Fruit fly (Drosophila melanogaster) whole organism, embryonic: Measurements from ENCODE around the gene Zip89B.

ENCODE experiments used
- Ada2b ChIP-seq: fragments of 200-800 bp; sonication (Bioruptor generic); IDR thresholded peaks from 2 replicates; pipeline ENCODE4 v1.3.6; 2022; ENCODE audit warnings: missing biosample characterization, missing genetic modification characterization
- Adf1 ChIP-seq: fragments of 200-800 bp; sonication (Bioruptor generic); IDR thresholded peaks from 2 replicates; pipeline ENCODE4 v1.3.6; 2022; ENCODE audit warnings: missing biosample characterization, missing genetic modification characterization
- Aef1 ChIP-seq: fragments of 200-800 bp; sonication (Bioruptor generic); IDR thresholded peaks from 3 replicates; pipeline ENCODE4 v1.3.6; 2022; ENCODE audit warnings: missing biosample characterization, missing genetic modification characterization
- CG10431 ChIP-seq: fragments of 200-800 bp; sonication (Bioruptor generic); optimal IDR thresholded peaks from 3 replicates; lab custom pipeline; 2018; ENCODE audit warnings: missing biosample characterization, mild to moderate bottlenecking, missing genetic modification characterization
- CG11085 ChIP-seq: fragments of 200-800 bp; sonication (Bioruptor generic); IDR thresholded peaks from 2 replicates; pipeline ENCODE4 v1.3.6; 2022; ENCODE audit warnings: missing biosample characterization, missing genetic modification characterization
- CG11696 ChIP-seq: fragments of 200-800 bp; sonication (Bioruptor generic); IDR thresholded peaks from 2 replicates; pipeline ENCODE4 v1.3.6; 2022; ENCODE audit warnings: missing biosample characterization, missing genetic modification characterization
- CG12744 ChIP-seq: fragments of 200-800 bp; sonication (Bioruptor generic); optimal IDR thresholded peaks from 2 replicates; lab custom pipeline; 2016; ENCODE audit warnings: missing biosample characterization, missing genetic modification characterization
- CG15269 ChIP-seq: fragments of 200-800 bp; sonication (Bioruptor generic); optimal IDR thresholded peaks from 2 replicates; lab custom pipeline; 2018; ENCODE audit warnings: missing biosample characterization, mild to moderate bottlenecking, missing genetic modification characterization, moderate library complexity
- CG15514 ChIP-seq: fragments of 200-800 bp; sonication (Bioruptor generic); optimal IDR thresholded peaks from 3 replicates; lab custom pipeline; 2017; ENCODE audit warnings: missing biosample characterization, missing genetic modification characterization, mild to moderate bottlenecking, moderate library complexity, missing genetic modification reagents
- CG15601 ChIP-seq: fragments of 200-800 bp; sonication (Bioruptor generic); optimal IDR thresholded peaks from 3 replicates; lab custom pipeline; 2019; ENCODE audit warnings: missing biosample characterization, mild to moderate bottlenecking, missing genetic modification characterization, moderate library complexity
- CG17186 ChIP-seq: fragments of 200-800 bp; sonication (Bioruptor generic); optimal IDR thresholded peaks from 3 replicates; lab custom pipeline; 2017; ENCODE audit warnings: missing biosample characterization, missing genetic modification reagents, missing genetic modification characterization
- CG1792 ChIP-seq: fragments of 200-800 bp; sonication (Bioruptor generic); optimal IDR thresholded peaks from 2 replicates; lab custom pipeline; 2016; ENCODE audit warnings: missing biosample characterization, missing genetic modification characterization
- CG2678 ChIP-seq: fragments of 200-800 bp; sonication (Bioruptor generic); optimal IDR thresholded peaks from 3 replicates; lab custom pipeline; 2019; ENCODE audit warnings: missing biosample characterization, mild to moderate bottlenecking, missing genetic modification characterization, moderate library complexity
- CG30403 ChIP-seq: fragments of 200-800 bp; sonication (Bioruptor generic); optimal IDR thresholded peaks from 3 replicates; lab custom pipeline; 2016; ENCODE audit warnings: missing biosample characterization, missing genetic modification characterization
- CG31224 ChIP-seq: fragments of 200-800 bp; sonication (Bioruptor generic); IDR thresholded peaks from 2 replicates; pipeline ENCODE4 v1.3.6; 2022; ENCODE audit warnings: missing biosample characterization, missing genetic modification characterization
- CG32767 ChIP-seq: fragments of 200-800 bp; sonication (Bioruptor generic); IDR thresholded peaks from 2 replicates; pipeline ENCODE4 v1.3.6; 2022; ENCODE audit warnings: missing biosample characterization, missing genetic modification characterization
- CG34376 ChIP-seq: fragments of 200-800 bp; sonication (Bioruptor generic); optimal IDR thresholded peaks from 2 replicates; lab custom pipeline; 2018; ENCODE audit warnings: missing biosample characterization, mild to moderate bottlenecking, missing genetic modification characterization
- CG4854 ChIP-seq: fragments of 200-800 bp; sonication (Bioruptor generic); optimal IDR thresholded peaks from 2 replicates; lab custom pipeline; 2016; ENCODE audit warnings: missing biosample characterization, missing genetic modification characterization, inconsistent platforms
- CG8089 ChIP-seq: fragments of 200-800 bp; sonication (Bioruptor generic); optimal IDR thresholded peaks from 3 replicates; lab custom pipeline; 2016; ENCODE audit warnings: missing biosample characterization, missing genetic modification characterization
- CG9817 ChIP-seq: fragments of 200-800 bp; sonication (Bioruptor generic); optimal IDR thresholded peaks from 2 replicates; lab custom pipeline; 2018; ENCODE audit warnings: missing biosample characterization, mild to moderate bottlenecking, missing genetic modification characterization, moderate library complexity
- Deaf1 ChIP-seq: fragments of 200-800 bp; optimal IDR thresholded peaks from 3 replicates; lab custom pipeline; 2019; ENCODE audit warnings: missing biosample characterization, mild to moderate bottlenecking, missing genetic modification characterization, moderate library complexity
- Dip2 ChIP-seq: fragments of 200-800 bp; sonication (Bioruptor generic); IDR thresholded peaks from 2 replicates; pipeline ENCODE4 v1.3.6; 2022; ENCODE audit warnings: missing biosample characterization, missing genetic modification characterization
- Dll ChIP-seq: fragments of 200-800 bp; sonication (Bioruptor generic); IDR thresholded peaks from 4 replicates; pipeline ENCODE4 v1.3.6; 2022; ENCODE audit warnings: missing biosample characterization, missing genetic modification characterization; ENCODE audit not compliant: partially characterized antibody
- H2.0 ChIP-seq: fragments of 200-800 bp; sonication (Bioruptor generic); IDR thresholded peaks from 2 replicates; pipeline ENCODE4 v1.3.6; 2022; ENCODE audit warnings: missing biosample characterization, missing genetic modification characterization
- HLH54F ChIP-seq: fragments of 200-800 bp; sonication (Bioruptor generic); optimal IDR thresholded peaks from 3 replicates; lab custom pipeline; 2016; ENCODE audit warnings: missing biosample characterization, missing genetic modification characterization
- Hand ChIP-seq: fragments of 200-800 bp; sonication (Bioruptor generic); optimal IDR thresholded peaks from 2 replicates; lab custom pipeline; 2017; ENCODE audit warnings: mild to moderate bottlenecking, missing biosample characterization, missing genetic modification reagents, missing genetic modification characterization
- PHDP ChIP-seq: fragments of 200-800 bp; sonication (Bioruptor generic); optimal IDR thresholded peaks from 3 replicates; lab custom pipeline; 2018; ENCODE audit warnings: missing biosample characterization, mild to moderate bottlenecking, missing genetic modification characterization, moderate library complexity
- Xrp1 ChIP-seq: fragments of 200-800 bp; sonication (Bioruptor generic); IDR thresholded peaks from 2 replicates; pipeline ENCODE4 v1.3.6; 2022; ENCODE audit warnings: missing biosample characterization, missing genetic modification characterization
- ab ChIP-seq: fragments of 200-800 bp; sonication (Bioruptor generic); optimal IDR thresholded peaks from 2 replicates; lab custom pipeline; 2016; ENCODE audit warnings: missing biosample characterization, missing genetic modification characterization
- chinmo ChIP-seq: fragments of 200-800 bp; sonication (Bioruptor generic); IDR thresholded peaks from 4 replicates; pipeline ENCODE4 v1.3.6; 2022; ENCODE audit warnings: missing biosample characterization, missing genetic modification characterization; ENCODE audit not compliant: partially characterized antibody
- dpn ChIP-seq, 2 experiments: fragments of 200-800 bp; sonication (Bioruptor generic); optimal IDR thresholded peaks; 3 replicates each; lab custom pipeline; 2016; ENCODE audit warnings: missing biosample characterization in 2 of 2, missing genetic modification characterization in 2 of 2
- exex ChIP-seq: fragments of 200-800 bp; sonication (Bioruptor generic); optimal IDR thresholded peaks from 4 replicates; lab custom pipeline; 2018; ENCODE audit warnings: missing biosample characterization, mild to moderate bottlenecking, missing genetic modification characterization, moderate library complexity
- fd3F ChIP-seq: fragments of 200-800 bp; sonication (Bioruptor generic); optimal IDR thresholded peaks from 2 replicates; lab custom pipeline; 2018; ENCODE audit warnings: missing biosample characterization, mild to moderate bottlenecking, missing genetic modification characterization, moderate library complexity
- fd64A ChIP-seq: fragments of 200-800 bp; sonication (Bioruptor generic); optimal IDR thresholded peaks from 3 replicates; lab custom pipeline; 2018; ENCODE audit warnings: missing biosample characterization, mild to moderate bottlenecking, missing genetic modification characterization
- gsb ChIP-seq: fragments of 200-800 bp; sonication (Bioruptor generic); IDR thresholded peaks from 2 replicates; pipeline ENCODE4 v1.3.6; 2022; ENCODE audit warnings: missing biosample characterization, missing genetic modification characterization
- jumu ChIP-seq: fragments of 200-800 bp; sonication (Bioruptor generic); optimal IDR thresholded peaks from 3 replicates; lab custom pipeline; 2016; ENCODE audit warnings: missing biosample characterization, missing genetic modification characterization
- lov ChIP-seq, 2 experiments: fragments of 200-800 bp in 1 of 2; fragments of >200 bp in 1 of 2; sonication (Bioruptor generic) in 1 of 2; IDR thresholded peaks in 1 of 2; optimal IDR thresholded peaks in 1 of 2; 2 replicates in 1 of 2; 3 replicates in 1 of 2; pipeline versions ENCODE4 v1.3.6 to Lab custom; 2017 to 2022; ENCODE audit warnings: missing biosample characterization in 1 of 2, missing genetic modification characterization in 1 of 2
- mirr ChIP-seq: fragments of 200-800 bp; sonication (Bioruptor generic); optimal IDR thresholded peaks from 3 replicates; lab custom pipeline; 2018; ENCODE audit warnings: missing biosample characterization, mild to moderate bottlenecking, missing genetic modification characterization
- nerfin-1 ChIP-seq: fragments of 200-800 bp; sonication (Bioruptor generic); optimal IDR thresholded peaks from 3 replicates; lab custom pipeline; 2019; ENCODE audit warnings: missing biosample characterization, mild to moderate bottlenecking, missing genetic modification characterization, moderate library complexity
- repo ChIP-seq: fragments of 200-800 bp; sonication (Bioruptor generic); optimal IDR thresholded peaks from 2 replicates; lab custom pipeline; 2016; ENCODE audit warnings: missing biosample characterization, missing genetic modification characterization
- row ChIP-seq: fragments of 200-800 bp; sonication (Bioruptor generic); IDR thresholded peaks from 3 replicates; pipeline ENCODE4 v1.3.6; 2022; ENCODE audit warnings: missing biosample characterization, missing genetic modification characterization
- run ChIP-seq: fragments of 200-800 bp; sonication (Bioruptor generic); optimal IDR thresholded peaks from 3 replicates; lab custom pipeline; 2018; ENCODE audit warnings: missing biosample characterization, mild to moderate bottlenecking, missing genetic modification characterization
- seq ChIP-seq: fragments of 200-800 bp; sonication (Bioruptor generic); IDR thresholded peaks from 2 replicates; pipeline ENCODE4 v1.3.6; 2022; ENCODE audit warnings: missing biosample characterization, missing genetic modification characterization
- shn ChIP-seq: fragments of 200-800 bp; sonication (Bioruptor generic); optimal IDR thresholded peaks from 3 replicates; lab custom pipeline; 2016; ENCODE audit warnings: missing biosample characterization, missing genetic modification characterization
- sob ChIP-seq: fragments of 200-800 bp; sonication (Bioruptor generic); IDR thresholded peaks from 2 replicates; pipeline ENCODE4 v1.3.6; 2022; ENCODE audit warnings: missing biosample characterization, missing genetic modification characterization
- ssp ChIP-seq: fragments of 200-800 bp; sonication (Bioruptor generic); IDR thresholded peaks from 2 replicates; pipeline ENCODE4 v1.3.6; 2022; ENCODE audit warnings: missing biosample characterization, missing genetic modification characterization
- wdn ChIP-seq: fragments of 200-800 bp; sonication (Bioruptor generic); IDR thresholded peaks from 2 replicates; pipeline ENCODE4 v1.3.6; 2022; ENCODE audit warnings: missing biosample characterization, missing genetic modification characterization
- zfh1 ChIP-seq: fragments of 200-800 bp; sonication (Bioruptor generic); IDR thresholded peaks from 3 replicates; pipeline ENCODE4 v1.3.6; 2022; ENCODE audit warnings: missing biosample characterization, missing genetic modification characterization
- zfh2 ChIP-seq: fragments of 200-800 bp; sonication (Bioruptor generic); optimal IDR thresholded peaks from 2 replicates; lab custom pipeline; 2016; ENCODE audit warnings: missing biosample characterization, missing genetic modification characterization

The Zip89B gene

dm6 chr3R:16355393-16355943 lies 49.9 kb downstream of the Zip89B start (continued):
- TF ChIP-seq Ada2b (peak; percentile 52; the same call in 1 of the 2 replicates), CG1792 (GFP tag; lab: Kevin White, UChicago) (no peak), run (tag; lab: Kevin White, UChicago) (no peak), sob (peak; percentile 63), Dip2 (GFP tag; lab: Robert Waterston, UW) (no peak), CG9817 (tag; lab: Kevin White, UChicago) (peak; percentile 61), CG15601 (tag; lab: Kevin White, UChicago) (no peak), mirr (GFP tag; lab: Kevin White, UChicago) (peak; percentile 67), zfh1 (GFP tag; lab: Robert Waterston, UW) (0 out of 3 replicates have a peak, but pooled peaks have one; percentile 10), exex (tag; lab: Kevin White, UChicago) (peak; percentile 2), Deaf1 (tag; lab: Kevin White, UChicago) (no peak), nerfin-1 (no peak), CG2678 (tag; lab: Kevin White, UChicago) (peak; percentile 59), CG34376 (peak; percentile 90), CG31224 (GFP tag; lab: Robert Waterston, UW) (no peak), CG11696 (GFP tag; lab: Robert Waterston, UW) (0 out of 2 replicates have a peak, but pooled peaks have one; percentile 45), seq (GFP tag; lab: Robert Waterston, UW) (0 out of 2 replicates have a peak, but pooled peaks have one; percentile 13), Aef1 (GFP tag; lab: Robert Waterston, UW) (peak; percentile 42; the same call in 1 of the 3 replicates), shn (GFP tag; lab: Kevin White, UChicago) (peak; percentile 27), Dll (no peak), row (peak; percentile 56), ssp (GFP tag; lab: Robert Waterston, UW) (no peak), HLH54F (GFP tag; lab: Kevin White, UChicago) (peak; percentile 61), fd64A (GFP tag; lab: Kevin White, UChicago) (no peak), ab (GFP tag; lab: Kevin White, UChicago) (no peak), CG8089 (GFP tag; lab: Kevin White, UChicago) (no peak), dpn (GFP tag; optimal IDR thresholded peaks at IDR 0.05; lab: Kevin White, UChicago) (peak; percentile 40 to 48), Hand (GFP tag; lab: Kevin White, UChicago) (peak; percentile 47), CG10431 (GFP tag; lab: Kevin White, UChicago) (no peak), CG30403 (peak; percentile 10), CG17186 (GFP tag; lab: Kevin White, UChicago) (no peak), Xrp1 (GFP tag; lab: Robert Waterston, UW) (0 out of 2 replicates have a peak, but pooled peaks have one; percentile 21), CG32767 (GFP tag; lab: Robert Waterston, UW) (no peak), CG15269 (tag; lab: Kevin White, UChicago) (peak; percentile 54), jumu (GFP tag; lab: Kevin White, UChicago) (peak; percentile 33), repo (GFP tag; lab: Kevin White, UChicago) (no peak), gsb (0 out of 2 replicates have a peak, but pooled peaks have one; percentile 14), CG12744 (no peak), PHDP (tag; lab: Kevin White, UChicago) (peak; percentile 45), CG11085 (GFP tag; lab: Robert Waterston, UW) (peak; percentile 59; the same call in 1 of the 2 replicates), Adf1 (GFP tag; lab: Robert Waterston, UW) (peak; percentile 29; the same call in 1 of the 2 replicates), fd3F (peak; percentile 5), wdn (GFP tag; lab: Robert Waterston, UW) (peak; percentile 61), zfh2 (GFP tag; lab: Kevin White, UChicago) (peak; percentile 67), chinmo (GFP tag; lab: Robert Waterston, UW) (peak; percentile 82; the same call in 2 of the 4 replicates), H2.0 (GFP tag; lab: Robert Waterston, UW) (peak; percentile 37; the same call in 1 of the 2 replicates), CG15514 (GFP tag; lab: Kevin White, UChicago) (peak; percentile 30), lov (optimal IDR thresholded peaks at IDR 0.05; lab: Kevin White, UChicago) (no peak), lov (GFP tag; IDR thresholded peaks at IDR 0.05; lab: Robert Waterston, UW) (0 out of 3 replicates have a peak, but pooled peaks have one; percentile 17), CG4854 (GFP tag; lab: Kevin White, UChicago) (peak; percentile 18)
